Fruit fly (Drosophila melanogaster): ENCODE results near the gene side-VII.

side-VII gene

dm6 chr3R:9710886-9711285, 28.9 kb downstream of the side-VII start, which contains the start of the genes trbd and dmt (continued):
- no peak for TF ChIP-seq CG17568 (GFP tag; optimal IDR thresholded peaks at IDR 0.05)
- no peak for TF ChIP-seq CG8765 (GFP tag; IDR thresholded peaks at IDR 0.05)
- TF ChIP-seq Ravus (GFP tag; IDR thresholded peaks at IDR 0.05), result no peak
- TF ChIP-seq Sry-δ (GFP tag; optimal IDR thresholded peaks at IDR 0.05), result peak; percentile 83
- peak; percentile 34 for TF ChIP-seq CG10979 (tag; optimal IDR thresholded peaks at IDR 0.05)
- TF ChIP-seq Max (GFP tag; optimal IDR thresholded peaks at IDR 0.05), result peak; percentile 28
- TF ChIP-seq CG13775 (GFP tag; optimal IDR thresholded peaks at IDR 0.05), result peak; percentile 33
- no peak for TF ChIP-seq CG11695 (GFP tag; IDR thresholded peaks at IDR 0.05)
- peak; percentile 24 for TF ChIP-seq sima (GFP tag; optimal IDR thresholded peaks at IDR 0.05)
- TF ChIP-seq Dad (GFP tag; optimal IDR thresholded peaks at IDR 0.05), result peak; percentile 66
- TF ChIP-seq Atf-2 (GFP tag; optimal IDR thresholded peaks at IDR 0.05), result peak; percentile 17
- peak; percentile 56 for TF ChIP-seq CG12155 (GFP tag; optimal IDR thresholded peaks at IDR 0.05)
- TF ChIP-seq gcm (GFP tag; optimal IDR thresholded peaks at IDR 0.05), result no peak
- no peak for TF ChIP-seq CG9215 (GFP tag; IDR thresholded peaks at IDR 0.05)
- TF ChIP-seq CG9797 (GFP tag; optimal IDR thresholded peaks at IDR 0.05), result peak; percentile 96
- peak; percentile 1 for TF ChIP-seq disco-r (GFP tag; optimal IDR thresholded peaks at IDR 0.05)
- no peak for TF ChIP-seq CG17385 (GFP tag; optimal IDR thresholded peaks at IDR 0.05)
- TF ChIP-seq chm (GFP tag; IDR thresholded peaks at IDR 0.05), result no peak
- peak; percentile 50 for TF ChIP-seq Camta (GFP tag; optimal IDR thresholded peaks at IDR 0.05)
- no peak for TF ChIP-seq nerfin-2 (GFP tag; IDR thresholded peaks at IDR 0.05; ENCODE audit: partially characterized antibody)
- peak; percentile 62 for TF ChIP-seq CG3163 (GFP tag; optimal IDR thresholded peaks at IDR 0.05)
- no peak for TF ChIP-seq z (GFP tag; IDR thresholded peaks at IDR 0.05)
- no peak for TF ChIP-seq ara (GFP tag; IDR thresholded peaks at IDR 0.05)
- TF ChIP-seq CG13624 (GFP tag; optimal IDR thresholded peaks at IDR 0.05), result peak; percentile 76
- no peak for TF ChIP-seq CG30020 (tag; optimal IDR thresholded peaks at IDR 0.05)
- TF ChIP-seq tup (GFP tag; optimal IDR thresholded peaks at IDR 0.05), result peak; percentile 4
- no peak for TF ChIP-seq CG34224 (GFP tag; IDR thresholded peaks at IDR 0.05; ENCODE audit: partially characterized antibody)
- peak; percentile 21 for TF ChIP-seq gcm2 (GFP tag; optimal IDR thresholded peaks at IDR 0.05)
- no peak for TF ChIP-seq CG11560 (tag; IDR thresholded peaks at IDR 0.05)
- TF ChIP-seq CG42726 (GFP tag; IDR thresholded peaks at IDR 0.05; ENCODE audit: partially characterized antibody), result no peak
- peak; percentile 73 for TF ChIP-seq her (GFP tag; optimal IDR thresholded peaks at IDR 0.05)
- peak in 1 of 3 experiments; percentile 64 for TF ChIP-seq Stat92E (GFP tag; optimal IDR thresholded peaks at IDR 0.05)
- TF ChIP-seq CG8089 (GFP tag; optimal IDR thresholded peaks at IDR 0.05), result peak; percentile 44
- no peak for TF ChIP-seq HLH3B (GFP tag; IDR thresholded peaks at IDR 0.05)
- no peak for TF ChIP-seq CG31388 (GFP tag; optimal IDR thresholded peaks at IDR 0.05)
- TF ChIP-seq luna (GFP tag; optimal IDR thresholded peaks at IDR 0.05), result peak; percentile 46
- peak; percentile 28 for TF ChIP-seq onecut (GFP tag; IDR thresholded peaks at IDR 0.05)
- TF ChIP-seq tll (GFP tag; optimal IDR thresholded peaks at IDR 0.05), result no peak
- no peak for TF ChIP-seq Gsc (GFP tag; IDR thresholded peaks at IDR 0.05)
- no peak for TF ChIP-seq CG43689 (GFP tag; IDR thresholded peaks at IDR 0.05)
- TF ChIP-seq shn (GFP tag; optimal IDR thresholded peaks at IDR 0.05), result peak; percentile 37
- no peak for TF ChIP-seq dati (GFP tag; IDR thresholded peaks at IDR 0.05)
- peak; percentile 92 for TF ChIP-seq CHES-1-like (GFP tag; optimal IDR thresholded peaks at IDR 0.05)
- TF ChIP-seq Optix (GFP tag; IDR thresholded peaks at IDR 0.05), result no peak
- TF ChIP-seq CG15514 (GFP tag; optimal IDR thresholded peaks at IDR 0.05), result peak; percentile 92
- TF ChIP-seq Sin3A (optimal IDR thresholded peaks at IDR 0.05), result peak; percentile 89
- peak; percentile 22 for TF ChIP-seq CG18764 (GFP tag; optimal IDR thresholded peaks at IDR 0.05)
- TF ChIP-seq Hr3 (GFP tag; optimal IDR thresholded peaks at IDR 0.05), result peak; percentile 25
- peak; percentile 11 for TF ChIP-seq CG10462 (GFP tag; optimal IDR thresholded peaks at IDR 0.05)
- peak; percentile 58 for TF ChIP-seq CG30403 (GFP tag; optimal IDR thresholded peaks at IDR 0.05)
- TF ChIP-seq HHEX (GFP tag; optimal IDR thresholded peaks at IDR 0.05), result no peak
- peak; percentile 89 for TF ChIP-seq Lhr (GFP tag; optimal IDR thresholded peaks at IDR 0.05)

Data from whole organism, embryonic.